Worm (Caenorhabditis elegans) whole organism, mixed stage, embryonic: ENCODE results near the gene irld-67.

Experiments used
- M03D4.4 ChIP-seq: sonication (generic microtip); optimal IDR thresholded peaks from 2 replicates; lab custom pipeline; 2017; ENCODE audit warnings: mild to moderate bottlenecking, missing genetic modification characterization, missing compliant biosample characterization
- bed-3 ChIP-seq: fragments of 200-800 bp; sonication (Bioruptor generic); optimal IDR thresholded peaks from 3 replicates; lab custom pipeline; 2018; ENCODE audit warnings: mild to moderate bottlenecking, missing genetic modification characterization, moderate library complexity, missing compliant biosample characterization
- blmp-1 ChIP-seq: fragments of 150-350 bp; optimal IDR thresholded peaks from 2 replicates; lab custom pipeline; 2014; ENCODE audit warnings: missing biosample characterization, missing genetic modification characterization
- ceh-39 ChIP-seq: fragments of 150-350 bp; optimal IDR thresholded peaks from 2 replicates; lab custom pipeline; 2014; ENCODE audit warnings: missing biosample characterization, missing genetic modification characterization
- ceh-43 ChIP-seq: fragments of 200-800 bp; sonication (Bioruptor generic); optimal IDR thresholded peaks from 2 replicates; lab custom pipeline; 2018; ENCODE audit warnings: mild to moderate bottlenecking, missing genetic modification characterization, moderate library complexity, missing compliant biosample characterization
- ceh-83 ChIP-seq: fragments of 200-800 bp; sonication (Bioruptor generic); optimal IDR thresholded peaks from 2 replicates; lab custom pipeline; 2018; ENCODE audit warnings: mild to moderate bottlenecking, missing genetic modification characterization, missing compliant biosample characterization
- ces-1 ChIP-seq: fragments of 150-350 bp; optimal IDR thresholded peaks from 2 replicates; lab custom pipeline; 2014; ENCODE audit warnings: missing biosample characterization, missing genetic modification reagents, missing genetic modification characterization
- cnd-1 ChIP-seq: fragments of 200-800 bp; sonication (Bioruptor generic); optimal IDR thresholded peaks from 2 replicates; lab custom pipeline; 2018; ENCODE audit warnings: mild to moderate bottlenecking, missing genetic modification characterization, missing compliant biosample characterization
- drap-1 ChIP-seq: fragments of 200-800 bp; sonication (Bioruptor generic); optimal IDR thresholded peaks from 3 replicates; lab custom pipeline; 2018; ENCODE audit warnings: mild to moderate bottlenecking, missing genetic modification characterization, missing compliant biosample characterization
- elt-1 ChIP-seq: sonication (generic microtip); optimal IDR thresholded peaks from 2 replicates; lab custom pipeline; 2017; ENCODE audit warnings: missing genetic modification characterization, mild to moderate bottlenecking, missing compliant biosample characterization, antibody characterized with exemption, moderate library complexity, borderline replicate concordance; ENCODE audit not compliant: insufficient read depth
- elt-3 ChIP-seq: fragments of 150-350 bp; optimal IDR thresholded peaks from 2 replicates; lab custom pipeline; 2014; ENCODE audit warnings: missing biosample characterization, missing genetic modification characterization
- flh-1 ChIP-seq: fragments of 200-800 bp; sonication (Bioruptor generic); optimal IDR thresholded peaks from 2 replicates; lab custom pipeline; 2018; ENCODE audit warnings: mild to moderate bottlenecking, missing genetic modification characterization, moderate library complexity, missing compliant biosample characterization
- ham-2 ChIP-seq: fragments of 200-800 bp; sonication (Bioruptor generic); optimal IDR thresholded peaks from 2 replicates; lab custom pipeline; 2018; ENCODE audit warnings: mild to moderate bottlenecking, missing genetic modification characterization, missing compliant biosample characterization
- hlh-1 ChIP-seq: fragments of 150-350 bp; optimal IDR thresholded peaks from 2 replicates; lab custom pipeline; 2014; ENCODE audit warnings: missing biosample characterization, missing genetic modification reagents, missing genetic modification characterization
- lin-13 ChIP-seq: fragments of 150-350 bp; optimal IDR thresholded peaks from 2 replicates; lab custom pipeline; 2014; ENCODE audit warnings: missing biosample characterization, missing genetic modification characterization
- lin-32 ChIP-seq: fragments of 200-800 bp; sonication (Bioruptor generic); optimal IDR thresholded peaks from 2 replicates; lab custom pipeline; 2018; ENCODE audit warnings: mild to moderate bottlenecking, missing genetic modification characterization, missing compliant biosample characterization
- lsy-2 ChIP-seq: fragments of 150-350 bp; optimal IDR thresholded peaks from 2 replicates; lab custom pipeline; 2014; ENCODE audit warnings: missing biosample characterization, missing genetic modification characterization
- mab-5 ChIP-seq: fragments of 150-350 bp; optimal IDR thresholded peaks from 2 replicates; lab custom pipeline; 2014; ENCODE audit warnings: missing biosample characterization, missing genetic modification characterization
- mep-1 ChIP-seq: fragments of 150-350 bp; optimal IDR thresholded peaks from 2 replicates; lab custom pipeline; 2017; ENCODE audit warnings: missing biosample characterization, missing genetic modification reagents, missing genetic modification characterization, inconsistent platforms
- mls-2 ChIP-seq: sonication (generic microtip); optimal IDR thresholded peaks from 2 replicates; lab custom pipeline; 2016; ENCODE audit warnings: mild to moderate bottlenecking, missing genetic modification characterization, moderate library complexity, missing compliant biosample characterization
- nhr-12 ChIP-seq: fragments of 150-350 bp; optimal IDR thresholded peaks from 2 replicates; lab custom pipeline; 2014; ENCODE audit warnings: missing biosample characterization, missing genetic modification characterization
- nhr-2 ChIP-seq: fragments of 150-350 bp; optimal IDR thresholded peaks from 2 replicates; lab custom pipeline; 2014; ENCODE audit warnings: missing biosample characterization, missing genetic modification characterization
- nhr-28 ChIP-seq: fragments of 150-350 bp; optimal IDR thresholded peaks from 2 replicates; lab custom pipeline; 2014; ENCODE audit warnings: missing biosample characterization, missing genetic modification characterization
- nhr-76 ChIP-seq: sonication (generic microtip); optimal IDR thresholded peaks from 2 replicates; lab custom pipeline; 2017; ENCODE audit warnings: missing biosample characterization, missing genetic modification characterization
- pha-4 ChIP-seq: fragments of 150-350 bp; optimal IDR thresholded peaks from 2 replicates; lab custom pipeline; 2018; ENCODE audit warnings: missing biosample characterization, missing genetic modification reagents, missing genetic modification characterization
- sem-2 ChIP-seq: fragments of 200-800 bp; sonication (Bioruptor generic); optimal IDR thresholded peaks from 2 replicates; lab custom pipeline; 2018; ENCODE audit warnings: mild to moderate bottlenecking, missing genetic modification characterization, missing compliant biosample characterization
- snpc-4 ChIP-seq: fragments of 150-350 bp; optimal IDR thresholded peaks from 2 replicates; lab custom pipeline; 2014; ENCODE audit warnings: missing biosample characterization, missing genetic modification characterization
- sptf-1 ChIP-seq: sonication (generic microtip); optimal IDR thresholded peaks from 2 replicates; lab custom pipeline; 2017; ENCODE audit warnings: mild to moderate bottlenecking, missing genetic modification characterization, moderate library complexity, missing compliant biosample characterization
- tbx-8 ChIP-seq: fragments of 200-800 bp; sonication (Bioruptor generic); optimal IDR thresholded peaks from 2 replicates; lab custom pipeline; 2018; ENCODE audit warnings: mild to moderate bottlenecking, missing genetic modification characterization, moderate library complexity, missing compliant biosample characterization
- unc-120 ChIP-seq: sonication (generic microtip); optimal IDR thresholded peaks from 2 replicates; lab custom pipeline; 2017; ENCODE audit warnings: missing genetic modification characterization, missing compliant biosample characterization; ENCODE audit not compliant: poor library complexity, severe bottlenecking
- unc-39 ChIP-seq: fragments of 150-350 bp; optimal IDR thresholded peaks from 2 replicates; lab custom pipeline; 2014; ENCODE audit warnings: missing biosample characterization, missing genetic modification characterization
- unc-62 ChIP-seq: fragments of 150-350 bp; optimal IDR thresholded peaks from 2 replicates; lab custom pipeline; 2014; ENCODE audit warnings: missing biosample characterization, missing genetic modification reagents, missing genetic modification characterization
- zip-8 ChIP-seq: fragments of 150-350 bp; optimal IDR thresholded peaks from 2 replicates; lab custom pipeline; 2014; ENCODE audit warnings: missing biosample characterization, missing genetic modification characterization
- ztf-11 ChIP-seq: fragments of 150-350 bp; optimal IDR thresholded peaks from 2 replicates; lab custom pipeline; 2014; ENCODE audit warnings: missing biosample characterization, missing genetic modification characterization

irld-67 gene

DNA sequence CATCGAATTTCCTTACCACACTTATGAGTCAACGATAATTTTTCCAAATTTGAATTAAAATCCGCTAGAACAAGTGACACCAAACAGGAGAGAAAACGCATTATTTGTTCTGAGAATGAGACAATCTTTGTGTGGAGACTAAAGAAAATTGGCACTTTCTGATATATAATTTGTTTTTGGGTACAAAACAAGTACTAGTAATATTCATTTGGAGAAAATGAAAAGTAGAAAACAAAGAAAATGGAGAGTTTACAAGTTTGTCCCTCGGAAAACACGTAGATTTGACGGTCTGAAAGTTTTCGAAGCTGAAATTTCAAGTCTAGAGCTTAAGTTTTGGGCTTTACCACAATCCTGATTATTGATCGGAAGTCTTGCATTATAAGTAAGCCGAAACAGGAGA lies 6.5 kb upstream of the irld-67 start, which contains the start of gene irld-66:
TSS of gene irld-66 (minus strand) at position 101 of the 400 bp plus-strand sequence.
- TF ChIP-seq ces-1 (GFP tag; lab: Kevin White, UChicago) (no peak), ham-2 (GFP tag; lab: Kevin White, UChicago) (no peak), sptf-1 (tag; lab: Kevin White, UChicago) (no peak), M03D4.4 (tag; lab: Kevin White, UChicago) (no peak), flh-1 (no peak), nhr-12 (tag; lab: Kevin White, UChicago) (no peak), elt-3 (tag; lab: Kevin White, UChicago) (no peak), nhr-76 (tag; lab: Kevin White, UChicago) (no peak), mls-2 (no peak), lin-32 (GFP tag; lab: Kevin White, UChicago) (no peak), lsy-2 (no peak), lin-13 (tag; lab: Kevin White, UChicago) (no peak), sem-2 (GFP tag; lab: Kevin White, UChicago) (no peak), unc-120 (no peak), tbx-8 (GFP tag; lab: Kevin White, UChicago) (no peak)

DNA sequence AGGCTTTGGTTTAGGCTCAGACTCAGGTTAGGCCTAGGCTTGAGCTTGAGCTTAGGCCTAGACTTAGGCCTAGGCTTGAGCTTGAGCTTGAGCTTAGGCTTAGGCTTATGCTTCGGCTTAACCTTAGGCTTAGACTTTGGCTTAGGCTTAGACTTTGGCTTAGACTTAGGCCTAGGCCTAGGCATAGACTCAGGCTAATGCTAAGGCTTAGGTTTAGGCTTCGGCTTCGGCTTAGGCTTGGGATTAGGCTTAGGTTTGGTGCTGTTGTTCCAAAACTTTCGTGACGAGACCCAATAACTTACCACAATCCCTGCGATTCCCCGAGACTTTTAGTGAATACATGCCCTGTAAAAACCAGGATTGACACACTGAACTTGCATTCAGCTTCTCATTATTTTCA lies 5.4 kb upstream of the irld-67 start:
- TF ChIP-seq ceh-43 (GFP tag; lab: Kevin White, UChicago) (no peak), nhr-2 (no peak), unc-120 (no peak), hlh-1 (tag; lab: Kevin White, UChicago) (no peak), mls-2 (no peak), cnd-1 (tag; lab: Kevin White, UChicago) (no peak)

DNA sequence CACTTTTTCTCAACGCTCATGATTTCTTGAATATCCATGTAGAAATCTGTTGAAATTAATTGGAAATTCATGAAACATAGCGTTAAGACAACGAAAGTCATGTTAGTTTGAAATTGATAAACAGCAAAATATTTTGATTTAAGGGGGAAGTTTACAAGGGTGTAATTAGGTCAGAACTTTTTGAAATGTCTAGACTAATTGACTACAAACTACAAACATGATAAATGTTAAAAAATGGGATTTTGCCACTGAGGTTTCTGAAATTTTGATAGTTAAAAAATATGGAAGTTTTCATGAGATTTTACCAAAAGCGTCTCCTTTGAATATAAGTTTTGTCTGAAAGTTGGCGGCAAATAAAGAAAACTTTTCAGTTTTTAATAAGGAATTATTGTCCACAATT lies 3.6 kb upstream of the irld-67 start, which contains the start of gene irld-65:
TSS of gene irld-65 (minus strand) at position 101 of the 400 bp plus-strand sequence.
- TF ChIP-seq M03D4.4 (tag; lab: Kevin White, UChicago) (no peak), bed-3 (no peak), mls-2 (no peak), unc-39 (no peak), lin-13 (tag; lab: Kevin White, UChicago) (no peak), elt-1 (no peak), ztf-11 (tag; lab: Kevin White, UChicago) (no peak), hlh-1 (tag; lab: Kevin White, UChicago) (no peak), ceh-43 (GFP tag; lab: Kevin White, UChicago) (no peak), nhr-2 (no peak), mab-5 (tag; lab: Kevin White, UChicago) (no peak), drap-1 (no peak), ces-1 (GFP tag; lab: Kevin White, UChicago) (no peak), pha-4 (no peak), ceh-83 (no peak), nhr-76 (tag; lab: Kevin White, UChicago) (no peak), flh-1 (no peak)

DNA sequence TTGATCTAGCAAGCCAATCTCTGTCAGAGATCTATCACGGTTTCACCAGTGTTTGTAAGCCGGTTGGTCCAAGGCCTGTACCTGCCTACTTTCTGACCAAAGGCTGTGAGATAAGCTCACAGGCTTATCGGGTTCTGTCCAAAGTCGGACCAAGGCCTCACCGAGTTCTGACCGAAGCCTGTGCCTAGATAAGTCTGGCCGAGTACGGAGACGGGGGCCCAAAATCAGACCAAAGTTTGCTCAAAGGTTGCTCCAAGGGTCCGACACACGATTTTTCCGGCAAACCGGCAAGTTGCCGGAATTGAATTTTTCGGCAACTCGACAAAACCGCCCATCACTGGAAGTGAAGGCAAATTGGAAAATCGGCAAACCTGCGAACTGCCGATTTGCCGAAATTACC lies 2.7 kb downstream of the irld-67 start:
- no peak for TF ChIP-seq elt-1
- TF ChIP-seq snpc-4 (tag; lab: Kevin White, UChicago) = no peak
- no peak for TF ChIP-seq lsy-2
- no peak for TF ChIP-seq nhr-28 (tag; lab: Kevin White, UChicago)
- TF ChIP-seq lin-32 (GFP tag; lab: Kevin White, UChicago) = no peak
- TF ChIP-seq, all 35 proteins: peak for 0

DNA sequence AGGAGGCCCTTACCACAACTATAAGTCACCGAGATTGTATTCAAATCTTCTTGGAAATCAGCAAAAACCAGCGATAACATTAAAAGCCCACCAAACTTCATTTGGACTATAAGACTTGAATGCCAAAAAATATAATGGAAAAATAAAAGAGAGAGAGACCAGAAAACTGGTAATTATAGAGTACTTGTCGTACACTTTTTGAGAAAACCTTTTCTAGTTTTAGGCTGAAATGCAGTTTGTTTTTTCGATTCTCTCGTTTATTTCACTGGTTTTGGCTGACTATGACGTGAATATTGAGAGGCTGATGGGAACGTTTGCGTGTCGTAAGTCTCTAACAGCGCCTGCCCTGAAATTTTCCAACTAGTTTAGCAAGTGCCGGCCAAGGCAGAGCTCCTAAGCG lies 3.8 kb downstream of the irld-67 start, which contains the start of the genes irld-64 and irld-63:
TSS of gene irld-64 (minus strand) at position 101 of the 400 bp plus-strand sequence.
TSS of gene irld-63 (plus strand) at position 230 of the 400 bp plus-strand sequence.
- TF ChIP-seq elt-3 (tag; lab: Kevin White, UChicago) (no peak), lsy-2 (no peak), unc-39 (no peak)

DNA sequence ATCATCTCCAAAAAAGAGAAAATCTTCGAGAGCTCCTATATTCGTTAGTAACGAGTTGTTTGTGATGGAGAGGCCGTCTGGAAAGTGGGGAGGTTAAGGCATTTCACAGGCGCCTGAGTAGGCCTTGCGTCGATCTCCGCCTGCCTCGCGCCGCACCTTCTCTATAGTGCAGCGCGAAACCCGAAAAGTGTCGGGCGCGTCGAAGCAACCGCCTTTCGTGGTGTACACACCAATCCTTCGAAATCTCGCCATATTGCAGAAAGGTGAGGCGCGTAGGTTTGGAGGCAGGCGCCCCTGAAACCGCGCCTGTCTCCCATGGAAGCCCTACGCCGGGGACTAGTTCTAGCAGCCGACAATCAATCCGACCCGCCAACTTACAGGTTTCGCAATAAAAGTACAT lies 4.4 kb downstream of the irld-67 start:
- no peak for TF ChIP-seq hlh-1 (tag; lab: Kevin White, UChicago)
- TF ChIP-seq ceh-39 (tag; lab: Kevin White, UChicago) = no peak
- TF ChIP-seq ces-1 (GFP tag; lab: Kevin White, UChicago) = no peak
- TF ChIP-seq lin-32 (GFP tag; lab: Kevin White, UChicago) = no peak
- no peak for TF ChIP-seq unc-39
- TF ChIP-seq unc-62 (GFP tag; lab: Kevin White, UChicago) = no peak
- TF ChIP-seq blmp-1 = no peak
- no peak for TF ChIP-seq unc-120
- no peak for TF ChIP-seq mep-1
- no peak for TF ChIP-seq ztf-11 (tag; lab: Kevin White, UChicago)
- no peak for TF ChIP-seq ham-2 (GFP tag; lab: Kevin White, UChicago)
- no peak for TF ChIP-seq flh-1
- no peak for TF ChIP-seq nhr-28 (tag; lab: Kevin White, UChicago)
- no peak for TF ChIP-seq ceh-43 (GFP tag; lab: Kevin White, UChicago)
- no peak for TF ChIP-seq mls-2
- TF ChIP-seq cnd-1 (tag; lab: Kevin White, UChicago) = no peak
- no peak for TF ChIP-seq zip-8 (tag; lab: Kevin White, UChicago)
